Fruit fly (Drosophila melanogaster) whole organism, embryonic: Measurements from ENCODE around the gene Pde6.

Experiments
- Bteb2 ChIP-seq: fragments of 200-800 bp; sonication (Bioruptor generic); optimal IDR thresholded peaks from 2 replicates; lab custom pipeline; 2016; ENCODE audit warnings: missing biosample characterization, missing genetic modification characterization
- C15 ChIP-seq: fragments of 200-800 bp; sonication (Bioruptor generic); IDR thresholded peaks from 3 replicates; pipeline ENCODE4 v1.3.6; 2022; ENCODE audit warnings: missing biosample characterization, missing genetic modification characterization
- CG10366 ChIP-seq: fragments of 200-800 bp; sonication (Bioruptor generic); IDR thresholded peaks from 2 replicates; pipeline ENCODE4 v1.3.6; 2022; ENCODE audit warnings: missing biosample characterization, missing genetic modification characterization
- CG12391 ChIP-seq: fragments of 200-800 bp; sonication (Bioruptor generic); optimal IDR thresholded peaks from 3 replicates; lab custom pipeline; 2018; ENCODE audit warnings: missing biosample characterization, mild to moderate bottlenecking, missing genetic modification characterization, moderate library complexity
- CG12744 ChIP-seq: fragments of 200-800 bp; sonication (Bioruptor generic); optimal IDR thresholded peaks from 2 replicates; lab custom pipeline; 2016; ENCODE audit warnings: missing biosample characterization, missing genetic modification characterization
- CG15073 ChIP-seq: fragments of 200-800 bp; sonication (Bioruptor generic); optimal IDR thresholded peaks from 2 replicates; lab custom pipeline; 2016; ENCODE audit warnings: missing biosample characterization, missing genetic modification characterization
- CG15696 ChIP-seq: fragments of 200-800 bp; sonication (Bioruptor generic); optimal IDR thresholded peaks from 2 replicates; lab custom pipeline; 2019; ENCODE audit warnings: missing biosample characterization, mild to moderate bottlenecking, missing genetic modification characterization, moderate library complexity
- CG16779 ChIP-seq: fragments of 200-800 bp; sonication (Bioruptor generic); IDR thresholded peaks from 2 replicates; pipeline ENCODE4 v1.3.6; 2022; ENCODE audit warnings: missing biosample characterization, missing genetic modification characterization
- CG16815 ChIP-seq: fragments of 200-800 bp; sonication (Bioruptor generic); optimal IDR thresholded peaks from 3 replicates; lab custom pipeline; 2017; ENCODE audit warnings: missing biosample characterization, mild to moderate bottlenecking, missing genetic modification characterization
- CG30403 ChIP-seq: fragments of 200-800 bp; sonication (Bioruptor generic); optimal IDR thresholded peaks from 3 replicates; lab custom pipeline; 2016; ENCODE audit warnings: missing biosample characterization, missing genetic modification characterization
- CG3065 ChIP-seq: fragments of 200-800 bp; sonication (Bioruptor generic); optimal IDR thresholded peaks from 2 replicates; lab custom pipeline; 2016; ENCODE audit warnings: missing biosample characterization, missing genetic modification characterization
- CG4707 ChIP-seq: fragments of 200-800 bp; sonication (Bioruptor generic); optimal IDR thresholded peaks from 2 replicates; lab custom pipeline; 2018; ENCODE audit warnings: missing biosample characterization, mild to moderate bottlenecking, missing genetic modification characterization, moderate library complexity
- CG6654 ChIP-seq: fragments of 200-800 bp; sonication (Bioruptor generic); optimal IDR thresholded peaks from 2 replicates; lab custom pipeline; 2017; ENCODE audit warnings: missing biosample characterization, mild to moderate bottlenecking, missing genetic modification characterization
- CG6813 ChIP-seq: fragments of 200-800 bp; sonication (Bioruptor generic); optimal IDR thresholded peaks from 2 replicates; lab custom pipeline; 2017; ENCODE audit warnings: missing biosample characterization, missing genetic modification characterization, mild to moderate bottlenecking, moderate library complexity, missing genetic modification reagents
- CG6854 ChIP-seq: fragments of 200-800 bp; sonication (Bioruptor generic); optimal IDR thresholded peaks from 3 replicates; lab custom pipeline; 2017; ENCODE audit warnings: missing biosample characterization, mild to moderate bottlenecking, missing genetic modification characterization
- CG8281 ChIP-seq: fragments of 200-800 bp; sonication (Bioruptor generic); optimal IDR thresholded peaks from 2 replicates; lab custom pipeline; 2018; ENCODE audit warnings: missing biosample characterization, mild to moderate bottlenecking, missing genetic modification characterization, moderate library complexity
- CG8290 ChIP-seq, 3 experiments: fragments of 200-800 bp; sonication (Bioruptor generic); optimal IDR thresholded peaks; 2 replicates each; lab custom pipeline; 2016 to 2019; ENCODE audit warnings: missing biosample characterization in 3 of 3, missing genetic modification characterization in 3 of 3, mild to moderate bottlenecking in 2 of 3, moderate library complexity in 1 of 3
- CG8765 ChIP-seq: fragments of 200-800 bp; sonication (Bioruptor generic); IDR thresholded peaks from 2 replicates; pipeline ENCODE4 v1.3.6; 2022; ENCODE audit warnings: missing biosample characterization, missing genetic modification characterization
- Chrac-16 ChIP-seq: fragments of 200-800 bp; sonication (Bioruptor generic); optimal IDR thresholded peaks from 3 replicates; lab custom pipeline; 2016; ENCODE audit warnings: missing biosample characterization, missing genetic modification characterization
- CkIIα-i1 ChIP-seq: fragments of 200-800 bp; sonication (Bioruptor generic); IDR thresholded peaks from 2 replicates; pipeline ENCODE4 v1.3.6; 2022; ENCODE audit warnings: missing biosample characterization, missing genetic modification characterization
- Dll ChIP-seq: fragments of 200-800 bp; sonication (Bioruptor generic); IDR thresholded peaks from 4 replicates; pipeline ENCODE4 v1.3.6; 2022; ENCODE audit warnings: missing biosample characterization, missing genetic modification characterization; ENCODE audit not compliant: partially characterized antibody
- Fer3 ChIP-seq: fragments of 200-800 bp; sonication (Bioruptor generic); optimal IDR thresholded peaks from 2 replicates; lab custom pipeline; 2018; ENCODE audit warnings: missing biosample characterization, mild to moderate bottlenecking, missing genetic modification characterization, moderate library complexity
- HLH4C ChIP-seq: fragments of 200-800 bp; sonication (Bioruptor generic); IDR thresholded peaks from 3 replicates; pipeline ENCODE4 v1.3.6; 2022; ENCODE audit warnings: missing biosample characterization, missing genetic modification characterization; ENCODE audit not compliant: partially characterized antibody
- Hr78 ChIP-seq, 2 experiments: fragments of 200-800 bp in 1 of 2; fragments of >200 bp in 1 of 2; sonication (Bioruptor generic) in 1 of 2; optimal IDR thresholded peaks; 2 replicates each; lab custom pipeline; 2017 to 2019; ENCODE audit warnings: missing biosample characterization in 2 of 2, missing genetic modification characterization in 2 of 2, mild to moderate bottlenecking in 1 of 2, moderate library complexity in 1 of 2
- Lpt ChIP-seq: fragments of >200 bp; optimal IDR thresholded peaks from 2 replicates; lab custom pipeline; 2018; ENCODE audit warnings: missing biosample characterization, missing genetic modification characterization
- Med ChIP-seq: fragments of 200-800 bp; sonication (Bioruptor generic); peaks from one replicate; lab custom pipeline; 2016; ENCODE audit warnings: missing biosample characterization, missing genetic modification characterization, mild to moderate bottlenecking, inconsistent platforms, moderate library complexity
- Myb ChIP-seq: fragments of 200-800 bp; sonication (Bioruptor generic); optimal IDR thresholded peaks from 2 replicates; lab custom pipeline; 2016; ENCODE audit warnings: missing biosample characterization, missing genetic modification characterization
- Side ChIP-seq: fragments of 200-800 bp; sonication (Bioruptor generic); optimal IDR thresholded peaks from 2 replicates; lab custom pipeline; 2016; ENCODE audit warnings: missing biosample characterization, missing genetic modification characterization
- TFAM ChIP-seq: fragments of 200-800 bp; sonication (Bioruptor generic); optimal IDR thresholded peaks from 2 replicates; lab custom pipeline; 2017; ENCODE audit warnings: missing biosample characterization, missing genetic modification characterization, inconsistent platforms
- ab ChIP-seq: fragments of 200-800 bp; sonication (Bioruptor generic); optimal IDR thresholded peaks from 2 replicates; lab custom pipeline; 2016; ENCODE audit warnings: missing biosample characterization, missing genetic modification characterization
- bigmax ChIP-seq: fragments of 200-800 bp; sonication (Bioruptor generic); optimal IDR thresholded peaks from 2 replicates; lab custom pipeline; 2018; ENCODE audit warnings: missing biosample characterization, mild to moderate bottlenecking, missing genetic modification characterization
- crc ChIP-seq: fragments of 200-800 bp; sonication (Bioruptor generic); optimal IDR thresholded peaks from 2 replicates; lab custom pipeline; 2016; ENCODE audit warnings: missing biosample characterization, missing genetic modification characterization
- dpn ChIP-seq, 2 experiments: fragments of 200-800 bp; sonication (Bioruptor generic); optimal IDR thresholded peaks; 3 replicates each; lab custom pipeline; 2016; ENCODE audit warnings: missing biosample characterization in 2 of 2, missing genetic modification characterization in 2 of 2
- gcm ChIP-seq: fragments of 200-800 bp; sonication (Bioruptor generic); optimal IDR thresholded peaks from 2 replicates; lab custom pipeline; 2019; ENCODE audit warnings: missing biosample characterization, mild to moderate bottlenecking, missing genetic modification characterization, moderate library complexity
- grau ChIP-seq: fragments of 200-800 bp; optimal IDR thresholded peaks from 3 replicates; lab custom pipeline; 2019; ENCODE audit warnings: missing biosample characterization, mild to moderate bottlenecking, missing genetic modification characterization, moderate library complexity
- hb ChIP-seq: fragments of 200-800 bp; sonication (Bioruptor generic); IDR thresholded peaks from 3 replicates; pipeline ENCODE4 v1.3.6; 2022; ENCODE audit warnings: missing biosample characterization, missing genetic modification characterization; ENCODE audit not compliant: partially characterized antibody
- jumu ChIP-seq: fragments of 200-800 bp; sonication (Bioruptor generic); optimal IDR thresholded peaks from 3 replicates; lab custom pipeline; 2016; ENCODE audit warnings: missing biosample characterization, missing genetic modification characterization
- sc ChIP-seq, 3 experiments: fragments of >200 bp in 2 of 3; fragments of 200-800 bp in 1 of 3; sonication (Bioruptor generic) in 1 of 3; optimal IDR thresholded peaks; 2 replicates in 2 of 3; 3 replicates in 1 of 3; lab custom pipeline; 2017; ENCODE audit warnings: mild to moderate bottlenecking in 1 of 3, missing biosample characterization in 1 of 3, missing genetic modification characterization in 1 of 3, missing genetic modification reagents in 1 of 3
- schlank ChIP-seq: fragments of 200-800 bp; sonication (Bioruptor generic); optimal IDR thresholded peaks from 2 replicates; lab custom pipeline; 2018; ENCODE audit warnings: missing biosample characterization, mild to moderate bottlenecking, missing genetic modification characterization
- slbo ChIP-seq: fragments of 200-800 bp; sonication (Bioruptor generic); IDR thresholded peaks from 2 replicates; pipeline ENCODE4 v1.3.6; 2022; ENCODE audit warnings: missing biosample characterization, missing genetic modification characterization
- tgo ChIP-seq: fragments of 200-800 bp; sonication (Bioruptor generic); IDR thresholded peaks from 3 replicates; pipeline ENCODE4 v1.3.6; 2022; ENCODE audit warnings: missing biosample characterization, missing genetic modification characterization
- tin ChIP-seq: fragments of 200-800 bp; sonication (Bioruptor generic); optimal IDR thresholded peaks from 3 replicates; lab custom pipeline; 2016; ENCODE audit warnings: missing biosample characterization, missing genetic modification characterization
- tio ChIP-seq: fragments of 200-800 bp; sonication (Bioruptor generic); optimal IDR thresholded peaks from 2 replicates; lab custom pipeline; 2017; ENCODE audit warnings: missing biosample characterization, missing genetic modification characterization, inconsistent platforms
- tll ChIP-seq, 2 experiments: fragments of 200-800 bp in 1 of 2; fragments of >200 bp in 1 of 2; sonication (Bioruptor generic) in 1 of 2; optimal IDR thresholded peaks; 2 replicates each; lab custom pipeline; 2017 to 2019; ENCODE audit warnings: missing biosample characterization in 2 of 2, missing genetic modification characterization in 2 of 2, mild to moderate bottlenecking in 1 of 2, moderate library complexity in 1 of 2
- tup ChIP-seq: fragments of 200-800 bp; sonication (Bioruptor generic); optimal IDR thresholded peaks from 2 replicates; lab custom pipeline; 2016; ENCODE audit warnings: missing biosample characterization, mild to moderate bottlenecking, missing genetic modification characterization, moderate library complexity
- unc-4 ChIP-seq: fragments of 200-800 bp; sonication (Bioruptor generic); IDR thresholded peaks from 2 replicates; pipeline ENCODE4 v1.3.6; 2022; ENCODE audit warnings: missing biosample characterization, missing genetic modification characterization; ENCODE audit not compliant: partially characterized antibody
- vfl ChIP-seq: fragments of 200-800 bp; sonication (Bioruptor generic); optimal IDR thresholded peaks from 2 replicates; lab custom pipeline; 2016; ENCODE audit warnings: missing biosample characterization, missing genetic modification characterization

Gene Pde6

DNA sequence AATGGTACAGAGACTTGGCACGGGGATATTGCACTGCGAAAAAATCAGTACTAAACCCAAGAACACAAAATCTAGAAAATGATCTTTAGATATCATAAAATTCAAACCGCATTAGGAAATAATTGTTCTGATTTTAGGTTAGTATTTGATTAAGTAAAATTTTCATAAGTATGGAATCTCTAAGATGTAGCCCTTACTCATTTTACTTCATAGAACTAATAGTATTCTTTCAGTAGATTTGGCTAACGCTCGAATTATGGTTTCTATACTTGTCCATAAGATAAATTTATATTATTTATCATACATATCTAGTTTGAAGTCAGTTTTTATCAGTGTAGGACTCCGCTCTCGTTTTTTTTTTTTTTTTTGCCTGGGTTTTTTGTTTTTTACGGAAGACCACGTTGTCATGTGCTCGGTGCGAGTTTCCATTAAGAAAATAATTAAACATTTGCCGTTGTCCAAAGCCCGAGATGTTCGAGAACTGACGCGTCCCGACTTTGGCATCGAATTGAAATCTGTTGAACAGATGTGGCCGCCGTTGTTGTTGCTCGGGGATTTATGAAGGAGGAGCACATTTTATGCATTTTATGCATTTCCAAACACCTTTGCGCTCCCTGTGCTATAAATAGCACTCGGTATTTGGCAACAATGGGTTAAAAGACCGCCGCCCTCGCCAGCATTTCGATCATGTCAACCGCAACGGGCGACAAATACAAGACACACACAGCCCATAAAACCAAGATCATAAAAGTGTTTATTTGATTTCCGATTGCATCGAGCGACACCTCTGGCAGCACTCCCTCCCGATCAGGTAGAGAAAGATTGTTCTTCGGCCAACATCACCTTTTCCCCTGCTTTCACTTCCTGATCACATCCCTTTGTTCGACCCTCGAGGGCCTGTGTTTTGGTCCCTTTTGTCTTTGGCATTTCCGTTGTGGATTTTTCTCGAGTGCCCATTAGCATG is 28.7 kb upstream of the Pde6 start (continued):
- TF ChIP-seq Hr78 (GFP tag; optimal IDR thresholded peaks at IDR 0.05; lab: Kevin White, UChicago), result no peak
- no peak for TF ChIP-seq bigmax (GFP tag; lab: Kevin White, UChicago)
- TF ChIP-seq Fer3 (tag; lab: Kevin White, UChicago), result no peak
- TF ChIP-seq unc-4 (GFP tag; lab: Robert Waterston, UW), result no peak
- TF ChIP-seq hb (GFP tag; lab: Robert Waterston, UW), result no peak
- TF ChIP-seq CG8290 (GFP tag; optimal IDR thresholded peaks at IDR 0.05; lab: Kevin White, UChicago), result no peak
- no peak for TF ChIP-seq CG8290 (tag; optimal IDR thresholded peaks at IDR 0.05; lab: Kevin White, UChicago)
- TF ChIP-seq dpn (GFP tag; optimal IDR thresholded peaks at IDR 0.05; lab: Kevin White, UChicago), result no peak
- TF ChIP-seq Chrac-16 (GFP tag; lab: Kevin White, UChicago), result peak; percentile 19
- TF ChIP-seq gcm (GFP tag; lab: Kevin White, UChicago), result peak; percentile 9
- no peak for TF ChIP-seq CG4707
- peak in 1 of 2 experiments; percentile 92 for TF ChIP-seq tll (GFP tag; optimal IDR thresholded peaks at IDR 0.05; lab: Kevin White, UChicago)
- TF ChIP-seq C15, result no peak
- no peak for TF ChIP-seq CG6654 (GFP tag; lab: Kevin White, UChicago)
- TF ChIP-seq grau, result peak; percentile 24
- peak; percentile 22 for TF ChIP-seq CG30403 (GFP tag; lab: Kevin White, UChicago)
- no peak for TF ChIP-seq Med (GFP tag; lab: Kevin White, UChicago)
- no peak for TF ChIP-seq vfl
- TF ChIP-seq CG12744 (GFP tag; lab: Kevin White, UChicago), result no peak
- no peak for TF ChIP-seq TFAM (GFP tag; lab: Kevin White, UChicago)
- no peak for TF ChIP-seq tgo (GFP tag; lab: Robert Waterston, UW)
- TF ChIP-seq schlank (tag; lab: Kevin White, UChicago), result no peak
- no peak for TF ChIP-seq CkIIα-i1 (GFP tag; lab: Robert Waterston, UW)
- no peak for TF ChIP-seq jumu (GFP tag; lab: Kevin White, UChicago)
- no peak for TF ChIP-seq sc (optimal IDR thresholded peaks at IDR 0.05; lab: Kevin White, UChicago)
- TF ChIP-seq sc (GFP tag; optimal IDR thresholded peaks at IDR 0.05; lab: Kevin White, UChicago), result peak; percentile 11
- TF ChIP-seq crc (GFP tag; lab: Kevin White, UChicago), result no peak
- no peak for TF ChIP-seq Myb (GFP tag; lab: Kevin White, UChicago)
- TF ChIP-seq Side, result no peak
- TF ChIP-seq HLH4C (GFP tag; lab: Robert Waterston, UW), result no peak
- TF ChIP-seq Dll (GFP tag; lab: Robert Waterston, UW), result no peak
- no peak for TF ChIP-seq CG6813 (GFP tag; lab: Kevin White, UChicago)
- TF ChIP-seq CG16779 (GFP tag; lab: Robert Waterston, UW), result no peak
- TF ChIP-seq CG8281 (tag; lab: Kevin White, UChicago), result no peak
- TF ChIP-seq CG16815 (GFP tag; lab: Kevin White, UChicago), result peak; percentile 54
- TF ChIP-seq CG12391 (tag; lab: Kevin White, UChicago), result peak; percentile 50
- no peak for TF ChIP-seq Bteb2 (GFP tag; lab: Kevin White, UChicago)
- no peak for TF ChIP-seq CG6854 (GFP tag; lab: Kevin White, UChicago)
- TF ChIP-seq tin, result no peak
- TF ChIP-seq ab, result no peak
- no peak for TF ChIP-seq tup (GFP tag; lab: Kevin White, UChicago)
- no peak for TF ChIP-seq slbo (GFP tag; lab: Robert Waterston, UW)
- peak; percentile 46 for TF ChIP-seq tio (GFP tag; lab: Kevin White, UChicago)
- TF ChIP-seq CG8765 (GFP tag; lab: Robert Waterston, UW), result 0 out of 2 replicates have a peak, but pooled peaks have one; percentile 9
- TF ChIP-seq CG15073 (GFP tag; lab: Kevin White, UChicago), result no peak
- no peak for TF ChIP-seq CG3065
- TF ChIP-seq Lpt, result no peak
- no peak for TF ChIP-seq CG10366 (GFP tag; lab: Robert Waterston, UW)
- peak; percentile 37 for TF ChIP-seq CG15696 (tag; lab: Kevin White, UChicago)
